Worm (Caenorhabditis elegans) whole organism, mixed stage, embryonic: ENCODE data around the gene T05A12.3.

Experiments used
- blmp-1 ChIP-seq: fragments of 150-350 bp; optimal IDR thresholded peaks from 2 replicates; lab custom pipeline; 2014; ENCODE audit warnings: missing biosample characterization, missing genetic modification characterization
- nhr-12 ChIP-seq: fragments of 150-350 bp; optimal IDR thresholded peaks from 2 replicates; lab custom pipeline; 2014; ENCODE audit warnings: missing biosample characterization, missing genetic modification characterization
- snpc-4 ChIP-seq: fragments of 150-350 bp; optimal IDR thresholded peaks from 2 replicates; lab custom pipeline; 2014; ENCODE audit warnings: missing biosample characterization, missing genetic modification characterization
- unc-39 ChIP-seq: fragments of 150-350 bp; optimal IDR thresholded peaks from 2 replicates; lab custom pipeline; 2014; ENCODE audit warnings: missing biosample characterization, missing genetic modification characterization
- unc-62 ChIP-seq: fragments of 150-350 bp; optimal IDR thresholded peaks from 2 replicates; lab custom pipeline; 2014; ENCODE audit warnings: missing biosample characterization, missing genetic modification reagents, missing genetic modification characterization

ce11 chrIV:6872958-6873357 lies 14.5 kb downstream of the T05A12.3 start, which contains the start of gene srx-19:
- TF ChIP-seq unc-39 (tag; lab: Kevin White, UChicago) (no peak), nhr-12 (no peak), unc-62 (GFP tag; lab: Kevin White, UChicago) (no peak), snpc-4 (no peak), blmp-1 (no peak)
